Worm (Caenorhabditis elegans): ENCODE data around the gene clec-4.

clec-4 gene

DNA sequence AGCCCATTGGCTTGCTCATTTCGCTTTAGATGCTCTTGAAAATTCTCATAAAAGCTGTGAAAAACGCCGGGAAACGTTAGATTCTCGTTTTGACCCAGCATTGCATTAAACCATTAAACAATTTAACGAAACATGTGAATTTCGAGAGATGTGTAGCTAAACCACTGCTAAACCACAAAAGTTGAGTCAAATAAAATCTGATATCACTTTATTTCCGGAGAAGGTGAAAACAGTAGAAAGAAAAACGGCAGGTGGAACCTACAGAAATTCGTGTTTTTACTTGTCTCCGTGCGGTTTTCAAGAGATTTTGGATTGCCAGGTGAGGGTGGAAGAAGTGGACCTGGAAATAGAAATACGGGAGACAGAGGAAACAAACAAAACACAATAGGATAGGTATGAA lies 36.4 kb downstream of the clec-4 start, which contains the start of gene F49C5.9:
Gene F49C5.9 (minus strand): TSS at position 101 of the 400 bp plus-strand sequence.
- no peak for TF ChIP-seq ztf-28 (GFP tag; IDR thresholded peaks at IDR 0.05)
- no peak for TF ChIP-seq F57C9.4 (tag; optimal IDR thresholded peaks at IDR 0.05)

DNA sequence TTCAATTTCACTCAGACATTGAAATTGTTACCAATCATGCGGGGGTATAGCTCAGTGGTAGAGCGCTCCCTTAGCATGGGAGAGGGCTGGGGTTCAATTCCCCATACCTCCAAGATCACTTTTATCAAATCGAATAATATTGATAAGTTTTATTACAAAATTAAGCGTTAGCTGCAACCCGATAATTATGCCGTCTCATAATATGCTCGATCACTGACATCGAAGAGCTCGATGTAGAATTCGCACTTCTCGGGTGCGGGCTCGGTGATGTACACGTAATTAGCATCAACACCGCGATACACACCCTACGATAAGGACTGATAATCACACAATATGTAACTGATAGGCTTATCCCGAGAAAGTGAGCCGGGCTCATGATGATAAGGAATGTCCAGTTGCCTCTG lies 38.3 kb downstream of the clec-4 start:
- TF ChIP-seq sea-2 (GFP tag; IDR thresholded peaks at IDR 0.05) = no peak
- TF ChIP-seq rpc-1 (optimal IDR thresholded peaks at IDR 0.05) = peak; percentile 62
- peak; percentile 84 for TF ChIP-seq rpc-1 (tag; optimal IDR thresholded peaks at IDR 0.05)
- TF ChIP-seq atf-7 (tag; optimal IDR thresholded peaks at IDR 0.05) = peak; percentile 20
- TF ChIP-seq attf-3 (GFP tag; conservative IDR thresholded peaks at IDR 0.05) = no peak
- TF ChIP-seq nfyb-1 (GFP tag; IDR thresholded peaks at IDR 0.05) = peak; percentile 72
- peak; percentile 42 for TF ChIP-seq ztf-18 (tag; optimal IDR thresholded peaks at IDR 0.05)
- TF ChIP-seq K11D2.4 (GFP tag; IDR thresholded peaks at IDR 0.05) = no peak
- no peak for TF ChIP-seq hlh-12 (tag; optimal IDR thresholded peaks at IDR 0.05)
- TF ChIP-seq ztf-22 (GFP tag; optimal IDR thresholded peaks at IDR 0.05) = no peak
- no peak for TF ChIP-seq unc-62 (GFP tag; optimal IDR thresholded peaks at IDR 0.05)
- peak; percentile 44 for TF ChIP-seq snpc-1.1 (tag; optimal IDR thresholded peaks at IDR 0.05; ENCODE audit: insufficient read depth)
- no peak for TF ChIP-seq bed-2 (GFP tag; IDR thresholded peaks at IDR 0.05)
- no peak; the same call in none of the 2 replicates for TF ChIP-seq D2030.7 (GFP tag; IDR thresholded peaks at IDR 0.05)
- peak; percentile 37 for TF ChIP-seq madf-10 (tag; optimal IDR thresholded peaks at IDR 0.05)
- TF ChIP-seq F55B11.4 (tag; optimal IDR thresholded peaks at IDR 0.05; ENCODE audit: borderline replicate concordance, insufficient read depth) = no peak
- TF ChIP-seq ceh-40 (GFP tag; IDR thresholded peaks at IDR 0.05) = no peak
- TF ChIP-seq hmg-1.2 (GFP tag; IDR thresholded peaks at IDR 0.05) = peak; percentile 48
- no peak for TF ChIP-seq somi-1 (GFP tag; optimal IDR thresholded peaks at IDR 0.05)
- TF ChIP-seq nhr-120 (GFP tag; IDR thresholded peaks at IDR 0.05) = no peak; the same call in 1 of the 2 replicates
- no peak for TF ChIP-seq Y53G8AR.9 (GFP tag; conservative IDR thresholded peaks at IDR 0.05)
- no peak for TF ChIP-seq ceh-79 (tag; optimal IDR thresholded peaks at IDR 0.05)
- TF ChIP-seq ztf-28 (GFP tag; IDR thresholded peaks at IDR 0.05) = no peak
- no peak for TF ChIP-seq Y67H2A.10 (GFP tag; conservative IDR thresholded peaks at IDR 0.05)
- no peak for TF ChIP-seq F33H1.4 (GFP tag; IDR thresholded peaks at IDR 0.05)
- no peak for TF ChIP-seq tlf-1 (GFP tag; optimal IDR thresholded peaks at IDR 0.05)
- peak; percentile 5 for TF ChIP-seq unc-130 (GFP tag; optimal IDR thresholded peaks at IDR 0.05)
- TF ChIP-seq egrh-3 (GFP tag; IDR thresholded peaks at IDR 0.05) = no peak
- peak; percentile 56 for TF ChIP-seq F57A8.1 (GFP tag; optimal IDR thresholded peaks at IDR 0.05)
- TF ChIP-seq ama-1 (optimal IDR thresholded peaks at IDR 0.05) = no peak
- TF ChIP-seq ama-1 (GFP tag; optimal IDR thresholded peaks at IDR 0.05) = no peak
- TF ChIP-seq sdz-38 (tag; optimal IDR thresholded peaks at IDR 0.05) = no peak
- peak; percentile 21 for TF ChIP-seq efl-1 (GFP tag; optimal IDR thresholded peaks at IDR 0.05)
- TF ChIP-seq ceh-100 (GFP tag; IDR thresholded peaks at IDR 0.05) = 0 out of 2 replicates have a peak, but pooled peaks have one; percentile 24
- TF ChIP-seq F52B5.7 (tag; optimal IDR thresholded peaks at IDR 0.05) = no peak
- no peak for TF ChIP-seq nfya-1 (tag; optimal IDR thresholded peaks at IDR 0.05; ENCODE audit: borderline replicate concordance, insufficient read depth)
- no peak for TF ChIP-seq ztf-3 (GFP tag; optimal IDR thresholded peaks at IDR 0.05)
- peak; percentile 40 for TF ChIP-seq snpc-4 (GFP tag; optimal IDR thresholded peaks at IDR 0.05)
- peak in 1 of 4 experiments; percentile 30 for TF ChIP-seq snpc-4 (tag; optimal IDR thresholded peaks at IDR 0.05)
- no peak for TF ChIP-seq K12H6.12 (tag; optimal IDR thresholded peaks at IDR 0.05)
- TF ChIP-seq rcor-1 (GFP tag; IDR thresholded peaks at IDR 0.05) = 0 out of 2 replicates have a peak, but pooled peaks have one; percentile 34
- TF ChIP-seq snpc-1.3 (tag; optimal IDR thresholded peaks at IDR 0.05; ENCODE audit: insufficient read depth) = peak; percentile 29
- TF ChIP-seq F39B2.1 (GFP tag; IDR thresholded peaks at IDR 0.05) = no peak
- no peak for TF ChIP-seq sptf-2 (GFP tag; optimal IDR thresholded peaks at IDR 0.05)
- TF ChIP-seq C06A6.2 (GFP tag; conservative IDR thresholded peaks at IDR 0.05) = no peak
- TF ChIP-seq egl-44 (GFP tag; IDR thresholded peaks at IDR 0.05) = peak; percentile 30; the same call in 1 of the 2 replicates
- peak; percentile 42 for TF ChIP-seq him-1 (tag; optimal IDR thresholded peaks at IDR 0.05)

Data from whole organism, young adult.